Worm (Caenorhabditis elegans): Measurements from ENCODE around the gene mac-1.

The mac-1 gene

DNA sequence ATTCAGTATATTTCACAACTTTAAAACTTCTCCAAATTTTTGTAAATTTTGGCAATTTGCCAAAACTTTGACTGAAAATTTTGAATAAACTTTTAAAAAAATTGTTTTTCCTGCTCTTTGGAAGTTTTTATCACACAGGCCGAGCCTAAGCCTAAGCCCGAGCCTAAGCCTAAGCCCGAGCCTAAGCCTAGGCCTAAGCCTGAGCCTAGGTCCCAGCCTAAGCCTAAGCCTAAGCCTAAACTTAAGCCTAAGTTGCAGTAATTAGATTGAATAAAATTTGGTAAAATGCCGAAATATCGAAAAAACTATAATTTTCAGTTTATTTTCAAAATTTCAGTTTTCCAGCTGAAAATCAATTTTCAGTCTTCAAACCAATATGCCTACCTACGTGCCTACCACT, 37.2 kb downstream of the mac-1 start:
- no peak for TF ChIP-seq drap-1 (GFP tag; optimal IDR thresholded peaks at IDR 0.05)
- no peak for TF ChIP-seq lin-13 (tag; optimal IDR thresholded peaks at IDR 0.05)
- no peak for TF ChIP-seq blmp-1 (tag; optimal IDR thresholded peaks at IDR 0.05)
- no peak for TF ChIP-seq nhr-237 (tag; optimal IDR thresholded peaks at IDR 0.05)
- no peak for TF ChIP-seq nhr-2 (tag; optimal IDR thresholded peaks at IDR 0.05)
- TF ChIP-seq ceh-43 (GFP tag; optimal IDR thresholded peaks at IDR 0.05): no peak
- TF ChIP-seq elt-3 (tag; optimal IDR thresholded peaks at IDR 0.05): no peak
- no peak for TF ChIP-seq bed-3 (GFP tag; optimal IDR thresholded peaks at IDR 0.05)
- no peak for TF ChIP-seq ceh-39 (tag; optimal IDR thresholded peaks at IDR 0.05)
- no peak for TF ChIP-seq snpc-4 (tag; optimal IDR thresholded peaks at IDR 0.05)
- TF ChIP-seq nhr-76 (tag; optimal IDR thresholded peaks at IDR 0.05): no peak
- no peak for TF ChIP-seq unc-120 (tag; optimal IDR thresholded peaks at IDR 0.05; ENCODE audit: poor library complexity, severe bottlenecking)
- no peak for TF ChIP-seq unc-39 (tag; optimal IDR thresholded peaks at IDR 0.05)
- no peak for TF ChIP-seq zip-8 (tag; optimal IDR thresholded peaks at IDR 0.05)
- no peak for TF ChIP-seq cnd-1 (tag; optimal IDR thresholded peaks at IDR 0.05)
- TF ChIP-seq elt-1 (tag; optimal IDR thresholded peaks at IDR 0.05; ENCODE audit: borderline replicate concordance, insufficient read depth): no peak
- no peak for TF ChIP-seq mls-2 (tag; optimal IDR thresholded peaks at IDR 0.05)

DNA sequence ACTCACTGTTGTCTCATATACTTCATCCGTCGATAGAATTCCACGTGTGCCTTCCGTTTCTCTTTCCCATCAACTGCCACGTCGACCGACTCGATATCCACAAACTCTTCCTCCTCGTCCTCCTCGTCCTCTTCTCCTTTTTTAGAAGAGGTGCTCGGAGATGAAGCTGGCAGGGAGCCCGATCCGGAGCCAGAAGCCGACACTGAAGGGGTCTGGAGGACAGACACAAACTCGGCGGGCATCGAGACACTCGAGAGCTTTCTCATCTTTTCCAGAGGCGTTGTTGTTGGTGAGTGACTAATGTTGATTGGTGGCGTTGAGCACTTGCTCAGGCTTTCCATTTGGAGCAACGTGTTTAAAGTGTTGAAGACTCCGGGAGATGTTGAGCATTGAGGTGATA, 38.1 kb downstream of the mac-1 start:
- no peak for TF ChIP-seq nhr-28 (tag; optimal IDR thresholded peaks at IDR 0.05)
- TF ChIP-seq unc-39 (tag; optimal IDR thresholded peaks at IDR 0.05): no peak
- no peak for TF ChIP-seq unc-120 (tag; optimal IDR thresholded peaks at IDR 0.05; ENCODE audit: poor library complexity, severe bottlenecking)
- no peak for TF ChIP-seq sem-2 (GFP tag; optimal IDR thresholded peaks at IDR 0.05)
- TF ChIP-seq ceh-43 (GFP tag; optimal IDR thresholded peaks at IDR 0.05): no peak
- TF ChIP-seq M03D4.4 (tag; optimal IDR thresholded peaks at IDR 0.05): no peak
- TF ChIP-seq ztf-11 (tag; optimal IDR thresholded peaks at IDR 0.05): no peak
- TF ChIP-seq pha-4 (tag; optimal IDR thresholded peaks at IDR 0.05): no peak

DNA sequence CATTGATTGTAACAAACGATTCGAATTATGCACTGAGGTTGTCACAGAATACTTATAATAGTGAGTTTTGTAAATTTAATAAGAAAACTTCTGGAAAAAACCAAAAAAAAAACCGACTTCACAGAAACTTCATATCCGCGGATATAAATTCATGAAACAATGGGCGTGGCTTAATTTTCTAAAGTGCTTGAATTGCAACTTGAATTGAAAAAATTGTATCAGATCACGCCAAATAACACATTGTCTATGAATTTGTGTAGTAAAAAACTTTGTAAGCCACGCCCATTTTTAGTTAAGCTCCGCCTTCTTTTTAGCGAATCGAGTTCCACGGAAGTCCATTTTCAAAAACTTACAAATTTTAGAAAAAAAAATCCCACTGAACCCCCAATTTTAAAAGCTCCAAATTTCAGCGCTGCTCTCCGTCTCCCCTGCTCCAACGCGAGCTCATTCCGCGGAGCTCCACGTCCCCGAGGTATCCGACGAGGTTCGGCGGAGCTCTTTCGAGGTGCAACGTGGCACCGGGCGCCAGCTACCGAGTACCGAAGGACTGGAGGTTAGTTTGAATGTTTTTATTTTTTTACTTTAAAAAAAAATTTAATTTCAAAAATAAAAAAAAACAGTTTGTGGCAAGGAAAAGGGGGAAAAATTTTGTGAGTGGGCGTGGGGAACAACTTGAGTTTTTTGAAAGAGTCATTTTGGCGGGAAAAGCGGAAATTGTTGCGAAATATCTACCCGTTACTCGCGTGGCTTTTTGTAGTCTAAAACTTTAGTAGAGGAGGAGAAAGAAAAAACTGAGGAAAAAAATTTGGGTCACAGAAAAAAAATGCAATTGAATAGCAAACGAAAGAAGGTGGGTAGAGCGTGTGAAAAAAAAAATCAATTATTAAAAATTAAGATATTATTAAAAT, 41.2 kb downstream of the mac-1 start:
- TF ChIP-seq tbx-8 (GFP tag; optimal IDR thresholded peaks at IDR 0.05) (no peak), nhr-12 (tag; optimal IDR thresholded peaks at IDR 0.05) (no peak), elt-1 (tag; optimal IDR thresholded peaks at IDR 0.05; ENCODE audit: borderline replicate concordance, insufficient read depth) (no peak)

DNA sequence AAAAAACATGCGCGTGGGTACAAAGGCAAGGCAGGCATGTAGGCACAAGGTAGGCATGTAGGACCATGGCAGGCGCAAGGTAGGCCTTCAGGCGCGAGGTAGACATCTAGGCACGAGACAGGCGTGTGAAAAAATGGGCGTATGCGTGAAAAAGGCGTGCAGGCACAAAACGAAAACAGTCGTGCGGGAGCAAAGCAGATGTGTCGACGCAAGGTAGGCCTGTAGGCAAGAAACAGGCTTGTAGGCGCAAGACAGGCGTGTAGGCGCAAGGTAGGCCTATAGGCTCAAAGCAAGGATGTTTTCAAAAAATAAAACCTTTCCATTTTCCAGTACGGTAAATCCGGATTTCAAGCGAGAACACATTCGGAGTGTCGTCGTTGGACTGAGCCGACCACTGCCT, 42.0 kb downstream of the mac-1 start:
- TF ChIP-seq flh-1 (GFP tag; optimal IDR thresholded peaks at IDR 0.05) (no peak), zip-8 (tag; optimal IDR thresholded peaks at IDR 0.05) (no peak), blmp-1 (tag; optimal IDR thresholded peaks at IDR 0.05) (no peak), M03D4.4 (tag; optimal IDR thresholded peaks at IDR 0.05) (no peak), tbx-8 (GFP tag; optimal IDR thresholded peaks at IDR 0.05) (no peak), lin-32 (GFP tag; optimal IDR thresholded peaks at IDR 0.05) (no peak), hlh-1 (tag; optimal IDR thresholded peaks at IDR 0.05) (no peak), unc-120 (tag; optimal IDR thresholded peaks at IDR 0.05; ENCODE audit: poor library complexity, severe bottlenecking) (no peak)

DNA sequence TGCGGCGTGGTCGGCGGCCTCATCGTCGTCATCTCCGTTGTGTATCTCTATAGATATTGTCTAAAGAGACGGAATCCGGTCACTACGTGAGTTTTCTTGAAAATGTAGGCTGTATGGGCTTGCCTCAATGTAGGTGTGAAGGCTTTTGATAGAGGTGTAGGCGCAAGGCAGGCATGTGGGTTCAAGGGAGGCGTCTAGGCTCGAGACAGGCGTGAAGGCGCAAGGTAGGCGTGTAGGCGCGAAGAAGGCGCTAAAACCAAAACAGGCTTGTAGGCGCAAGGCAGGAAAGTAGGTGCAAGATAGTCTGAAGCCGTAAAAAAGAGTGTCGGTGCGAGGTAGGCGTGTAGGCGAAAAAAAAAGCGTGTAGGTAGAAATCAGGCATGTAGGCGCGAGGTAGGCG, 42.5 kb downstream of the mac-1 start:
- TF ChIP-seq nhr-12 (tag; optimal IDR thresholded peaks at IDR 0.05) (no peak), unc-39 (tag; optimal IDR thresholded peaks at IDR 0.05) (no peak), ces-1 (GFP tag; optimal IDR thresholded peaks at IDR 0.05) (no peak), nhr-237 (tag; optimal IDR thresholded peaks at IDR 0.05) (no peak), tbx-8 (GFP tag; optimal IDR thresholded peaks at IDR 0.05) (no peak), unc-62 (GFP tag; optimal IDR thresholded peaks at IDR 0.05) (no peak)

DNA sequence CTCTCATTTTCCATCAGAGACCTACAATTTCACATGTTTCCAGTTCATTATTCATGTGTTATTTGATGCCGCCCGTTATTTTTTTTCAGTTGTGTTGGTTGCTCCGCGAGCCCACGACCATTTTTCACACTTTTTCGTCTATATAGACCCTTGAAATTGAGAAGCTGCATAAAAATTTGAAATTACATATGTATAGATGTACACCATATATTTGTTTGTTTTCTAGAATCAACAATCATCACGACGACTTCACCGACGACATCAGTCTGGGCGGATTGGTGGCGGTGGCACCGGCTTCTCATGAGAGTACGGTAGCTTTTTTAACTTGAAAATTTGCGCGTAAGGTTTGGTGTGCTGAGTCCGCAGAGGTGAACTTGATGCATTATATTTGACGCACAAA, 49.9 kb downstream of the mac-1 start, which contains the start of gene Y48C3A.5:
TSS of gene Y48C3A.5 (plus strand) at position 301 of the 400 bp plus-strand sequence.
- TF ChIP-seq nhr-76 (tag; optimal IDR thresholded peaks at IDR 0.05) (no peak), snpc-4 (tag; optimal IDR thresholded peaks at IDR 0.05) (no peak), ceh-83 (GFP tag; optimal IDR thresholded peaks at IDR 0.05) (no peak), tbx-8 (GFP tag; optimal IDR thresholded peaks at IDR 0.05) (no peak), pha-4 (tag; optimal IDR thresholded peaks at IDR 0.05) (no peak), lin-32 (GFP tag; optimal IDR thresholded peaks at IDR 0.05) (no peak), elt-1 (tag; optimal IDR thresholded peaks at IDR 0.05; ENCODE audit: borderline replicate concordance, insufficient read depth) (no peak)

All from whole organism, mixed stage, embryonic.